Fruit fly (Drosophila melanogaster) whole organism, pupa: ENCODE measurements around the gene CG31872.

ENCODE experiments used
- CG14655 ChIP-seq: fragments of 200-800 bp; sonication (Bioruptor generic); optimal IDR thresholded peaks from 3 replicates; lab custom pipeline; 2017; ENCODE audit warnings: mild to moderate bottlenecking, missing biosample characterization, missing genetic modification reagents, missing genetic modification characterization
- CG17806 ChIP-seq: fragments of 200-800 bp; sonication (Bioruptor generic); optimal IDR thresholded peaks from 2 replicates; lab custom pipeline; 2018; ENCODE audit warnings: missing biosample characterization, mild to moderate bottlenecking, missing genetic modification characterization, moderate library complexity
- CG34367 ChIP-seq: fragments of 200-800 bp; sonication (Bioruptor generic); optimal IDR thresholded peaks from 2 replicates; lab custom pipeline; 2018; ENCODE audit warnings: missing biosample characterization, mild to moderate bottlenecking, missing genetic modification characterization
- CG8159 ChIP-seq: fragments of 200-800 bp; sonication (Bioruptor generic); optimal IDR thresholded peaks from 3 replicates; lab custom pipeline; 2018; ENCODE audit warnings: missing biosample characterization, mild to moderate bottlenecking, missing genetic modification characterization, moderate library complexity
- CG9948 ChIP-seq: fragments of 200-800 bp; sonication (Bioruptor generic); optimal IDR thresholded peaks from 2 replicates; lab custom pipeline; 2018; ENCODE audit warnings: missing biosample characterization, mild to moderate bottlenecking, missing genetic modification characterization, moderate library complexity
- Pif1A ChIP-seq: fragments of 200-800 bp; sonication (Bioruptor generic); optimal IDR thresholded peaks from 3 replicates; lab custom pipeline; 2016; ENCODE audit warnings: missing biosample characterization, missing genetic modification characterization

DNA sequence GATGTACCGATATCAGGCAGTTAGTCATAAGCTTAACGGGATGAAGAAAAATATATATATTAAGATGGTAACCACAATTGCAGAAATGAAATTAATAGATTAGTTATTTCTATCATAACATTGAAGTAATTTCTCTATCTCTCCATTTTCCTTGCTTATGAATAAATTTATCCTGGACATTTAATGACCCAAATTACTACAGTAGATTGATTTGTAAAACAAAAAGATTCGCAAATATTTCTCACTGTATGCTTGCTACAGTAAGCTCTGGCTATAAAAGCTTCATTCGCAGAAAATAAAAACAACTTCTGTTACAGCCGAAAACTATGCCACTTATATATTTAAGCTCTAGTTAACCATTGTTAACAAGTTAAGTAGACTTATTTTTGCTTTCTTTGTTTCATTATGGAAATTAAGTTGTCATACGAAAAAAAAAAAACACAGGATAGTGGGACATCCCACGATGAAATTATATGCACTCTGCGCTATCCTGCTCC lies 40.9 kb downstream of the CG31872 start, which contains the start of gene CG17105:
- TF ChIP-seq Pif1A (GFP tag; lab: Kevin White, UChicago) = no peak
- TF ChIP-seq CG34367 = no peak
- TF ChIP-seq CG14655 (GFP tag; lab: Kevin White, UChicago) = no peak
- TF ChIP-seq CG17806 (tag; lab: Kevin White, UChicago) = no peak
- TF ChIP-seq CG9948 (tag; lab: Kevin White, UChicago) = no peak
- TF ChIP-seq CG8159 = no peak
